Fruit fly (Drosophila melanogaster) whole organism, embryonic: Measurements from ENCODE around the gene ClC-a.

Experiments
- CG10209 ChIP-seq: fragments of 200-800 bp; sonication (Bioruptor generic); optimal IDR thresholded peaks from 3 replicates; lab custom pipeline; 2017; ENCODE audit warnings: missing biosample characterization, mild to moderate bottlenecking, missing genetic modification characterization, missing genetic modification reagents
- CG10543 ChIP-seq: fragments of 200-800 bp; sonication (Bioruptor generic); optimal IDR thresholded peaks from 3 replicates; lab custom pipeline; 2017; ENCODE audit warnings: missing biosample characterization, mild to moderate bottlenecking, missing genetic modification characterization, moderate library complexity
- CG10979 ChIP-seq: fragments of 200-800 bp; sonication (Bioruptor generic); optimal IDR thresholded peaks from 2 replicates; lab custom pipeline; 2018; ENCODE audit warnings: missing biosample characterization, mild to moderate bottlenecking, missing genetic modification characterization, moderate library complexity
- CG11398 ChIP-seq: fragments of 200-800 bp; sonication (Bioruptor generic); optimal IDR thresholded peaks from 2 replicates; lab custom pipeline; 2016; ENCODE audit warnings: missing biosample characterization, missing genetic modification characterization
- CG11696 ChIP-seq: fragments of 200-800 bp; sonication (Bioruptor generic); IDR thresholded peaks from 2 replicates; pipeline ENCODE4 v1.3.6; 2022; ENCODE audit warnings: missing biosample characterization, missing genetic modification characterization
- CG12391 ChIP-seq: fragments of 200-800 bp; sonication (Bioruptor generic); optimal IDR thresholded peaks from 3 replicates; lab custom pipeline; 2018; ENCODE audit warnings: missing biosample characterization, mild to moderate bottlenecking, missing genetic modification characterization, moderate library complexity
- CG12659 ChIP-seq: fragments of 200-800 bp; sonication (Bioruptor generic); optimal IDR thresholded peaks from 3 replicates; lab custom pipeline; 2017; ENCODE audit warnings: mild to moderate bottlenecking, missing biosample characterization, missing genetic modification reagents, missing genetic modification characterization
- CG12744 ChIP-seq: fragments of 200-800 bp; sonication (Bioruptor generic); optimal IDR thresholded peaks from 2 replicates; lab custom pipeline; 2016; ENCODE audit warnings: missing biosample characterization, missing genetic modification characterization
- CG13624 ChIP-seq: fragments of 200-800 bp; sonication (Bioruptor generic); optimal IDR thresholded peaks from 2 replicates; lab custom pipeline; 2016; ENCODE audit warnings: missing biosample characterization, missing genetic modification characterization
- CG14710 ChIP-seq: fragments of 200-800 bp; sonication (Bioruptor generic); optimal IDR thresholded peaks from 3 replicates; lab custom pipeline; 2019; ENCODE audit warnings: missing biosample characterization, mild to moderate bottlenecking, missing genetic modification characterization, moderate library complexity
- CG14965 ChIP-seq: fragments of 200-800 bp; sonication (Bioruptor generic); optimal IDR thresholded peaks from 2 replicates; lab custom pipeline; 2016; ENCODE audit warnings: missing biosample characterization, missing genetic modification characterization, borderline replicate concordance
- CG18476 ChIP-seq: fragments of 200-800 bp; sonication (Bioruptor generic); optimal IDR thresholded peaks from 2 replicates; lab custom pipeline; 2016; ENCODE audit warnings: missing biosample characterization, mild to moderate bottlenecking, missing genetic modification characterization
- CG2889 ChIP-seq: fragments of 200-800 bp; sonication (Bioruptor generic); IDR thresholded peaks from 3 replicates; pipeline ENCODE4 v1.3.6; 2022; ENCODE audit warnings: missing biosample characterization, missing genetic modification characterization
- CG31224 ChIP-seq: fragments of 200-800 bp; sonication (Bioruptor generic); IDR thresholded peaks from 2 replicates; pipeline ENCODE4 v1.3.6; 2022; ENCODE audit warnings: missing biosample characterization, missing genetic modification characterization
- CG32772 ChIP-seq: fragments of 200-800 bp; sonication (Bioruptor generic); IDR thresholded peaks from 2 replicates; pipeline ENCODE4 v1.3.6; 2022; ENCODE audit warnings: missing biosample characterization, missing genetic modification characterization
- CG33557 ChIP-seq: fragments of 200-800 bp; sonication (Bioruptor generic); optimal IDR thresholded peaks from 2 replicates; lab custom pipeline; 2019; ENCODE audit warnings: missing biosample characterization, mild to moderate bottlenecking, missing genetic modification characterization, moderate library complexity
- CG34376 ChIP-seq: fragments of 200-800 bp; sonication (Bioruptor generic); optimal IDR thresholded peaks from 2 replicates; lab custom pipeline; 2018; ENCODE audit warnings: missing biosample characterization, mild to moderate bottlenecking, missing genetic modification characterization
- CG4617 ChIP-seq: fragments of 200-800 bp; sonication (Bioruptor generic); optimal IDR thresholded peaks from 3 replicates; lab custom pipeline; 2016; ENCODE audit warnings: missing biosample characterization, missing genetic modification characterization, borderline replicate concordance
- CG4707 ChIP-seq: fragments of 200-800 bp; sonication (Bioruptor generic); optimal IDR thresholded peaks from 2 replicates; lab custom pipeline; 2018; ENCODE audit warnings: missing biosample characterization, mild to moderate bottlenecking, missing genetic modification characterization, moderate library complexity
- CG6254 ChIP-seq: fragments of 200-800 bp; sonication (Bioruptor generic); optimal IDR thresholded peaks from 3 replicates; lab custom pipeline; 2017; ENCODE audit warnings: mild to moderate bottlenecking, missing biosample characterization, missing genetic modification reagents, missing genetic modification characterization
- CG7271 ChIP-seq: fragments of 200-800 bp; sonication (Bioruptor generic); optimal IDR thresholded peaks from 2 replicates; lab custom pipeline; 2018; ENCODE audit warnings: missing biosample characterization, mild to moderate bottlenecking, missing genetic modification characterization, moderate library complexity
- CG7987 ChIP-seq: fragments of 200-800 bp; sonication (Bioruptor generic); optimal IDR thresholded peaks from 2 replicates; lab custom pipeline; 2018; ENCODE audit warnings: missing biosample characterization, mild to moderate bottlenecking, missing genetic modification characterization, moderate library complexity
- CG8290 ChIP-seq, 3 experiments: fragments of 200-800 bp; sonication (Bioruptor generic); optimal IDR thresholded peaks; 2 replicates each; lab custom pipeline; 2016 to 2019; ENCODE audit warnings: missing biosample characterization in 3 of 3, missing genetic modification characterization in 3 of 3, mild to moderate bottlenecking in 2 of 3, moderate library complexity in 1 of 3
- CG8478 ChIP-seq: fragments of >200 bp; optimal IDR thresholded peaks from 2 replicates; lab custom pipeline; 2018
- CG9797 ChIP-seq: fragments of 200-800 bp; sonication (Bioruptor generic); optimal IDR thresholded peaks from 3 replicates; lab custom pipeline; 2018; ENCODE audit warnings: missing biosample characterization, mild to moderate bottlenecking, missing genetic modification characterization
- CG9817 ChIP-seq: fragments of 200-800 bp; sonication (Bioruptor generic); optimal IDR thresholded peaks from 2 replicates; lab custom pipeline; 2018; ENCODE audit warnings: missing biosample characterization, mild to moderate bottlenecking, missing genetic modification characterization, moderate library complexity
- Dbx ChIP-seq: fragments of 200-800 bp; sonication (Bioruptor generic); IDR thresholded peaks from 3 replicates; pipeline ENCODE4 v1.3.6; 2022; ENCODE audit warnings: missing biosample characterization, missing genetic modification characterization
- Dek ChIP-seq: fragments of 200-800 bp; sonication (Bioruptor generic); optimal IDR thresholded peaks from 3 replicates; lab custom pipeline; 2019; ENCODE audit warnings: missing biosample characterization, mild to moderate bottlenecking, missing genetic modification characterization, moderate library complexity
- Fer2 ChIP-seq: fragments of 200-800 bp; sonication (Bioruptor generic); optimal IDR thresholded peaks from 2 replicates; lab custom pipeline; 2018; ENCODE audit warnings: missing biosample characterization, mild to moderate bottlenecking, missing genetic modification characterization, moderate library complexity
- Neu2 ChIP-seq: fragments of 200-800 bp; sonication (Bioruptor generic); optimal IDR thresholded peaks from 3 replicates; lab custom pipeline; 2016; ENCODE audit warnings: missing biosample characterization, missing genetic modification characterization, borderline replicate concordance
- Nf-YB ChIP-seq: fragments of 200-800 bp; sonication (Bioruptor generic); optimal IDR thresholded peaks from 3 replicates; lab custom pipeline; 2019; ENCODE audit warnings: missing biosample characterization, mild to moderate bottlenecking, missing genetic modification characterization, moderate library complexity
- Oaz ChIP-seq: fragments of 200-800 bp; sonication (Bioruptor generic); IDR thresholded peaks from 2 replicates; pipeline ENCODE4 v1.3.6; 2022; ENCODE audit warnings: missing biosample characterization, missing genetic modification characterization
- Oli ChIP-seq: fragments of 200-800 bp; sonication (Bioruptor generic); optimal IDR thresholded peaks from 2 replicates; lab custom pipeline; 2018; ENCODE audit warnings: missing biosample characterization, mild to moderate bottlenecking, missing genetic modification characterization, moderate library complexity
- Sry-δ ChIP-seq: fragments of 200-800 bp; sonication (Bioruptor generic); optimal IDR thresholded peaks from 2 replicates; lab custom pipeline; 2016; ENCODE audit warnings: missing biosample characterization, missing genetic modification characterization
- ato ChIP-seq: fragments of 200-800 bp; sonication (Bioruptor generic); IDR thresholded peaks from 2 replicates; pipeline ENCODE4 v1.3.6; 2022; ENCODE audit warnings: missing biosample characterization, missing genetic modification characterization; ENCODE audit not compliant: partially characterized antibody
- caup ChIP-seq: fragments of 200-800 bp; sonication (Bioruptor generic); optimal IDR thresholded peaks from 3 replicates; lab custom pipeline; 2017; ENCODE audit warnings: missing biosample characterization, mild to moderate bottlenecking, missing genetic modification characterization, moderate library complexity; ENCODE audit not compliant: severe bottlenecking
- chn ChIP-seq: fragments of 200-800 bp; sonication (Bioruptor generic); optimal IDR thresholded peaks from 2 replicates; lab custom pipeline; 2016; ENCODE audit warnings: missing biosample characterization, missing genetic modification characterization
- dm ChIP-seq: fragments of 200-800 bp; sonication (Bioruptor generic); optimal IDR thresholded peaks from 3 replicates; lab custom pipeline; 2016; ENCODE audit warnings: missing biosample characterization, missing genetic modification characterization
- h ChIP-seq: fragments of >200 bp; optimal IDR thresholded peaks from 2 replicates; lab custom pipeline; 2017
- inv ChIP-seq: fragments of 200-800 bp; sonication (Bioruptor generic); IDR thresholded peaks from 2 replicates; pipeline ENCODE4 v1.3.6; 2022; ENCODE audit warnings: missing biosample characterization, missing genetic modification characterization; ENCODE audit not compliant: partially characterized antibody
- lab ChIP-seq: fragments of 200-800 bp; sonication (Bioruptor generic); optimal IDR thresholded peaks from 3 replicates; lab custom pipeline; 2017; ENCODE audit warnings: missing biosample characterization, missing genetic modification characterization, mild to moderate bottlenecking, moderate library complexity, missing genetic modification reagents
- pfk ChIP-seq: fragments of 200-800 bp; sonication (Bioruptor generic); optimal IDR thresholded peaks from 2 replicates; lab custom pipeline; 2018; ENCODE audit warnings: missing biosample characterization, mild to moderate bottlenecking, missing genetic modification characterization, moderate library complexity
- slou ChIP-seq: fragments of 200-800 bp; sonication (Bioruptor generic); optimal IDR thresholded peaks from 3 replicates; lab custom pipeline; 2016; ENCODE audit warnings: missing biosample characterization, missing genetic modification characterization
- sob ChIP-seq: fragments of 200-800 bp; sonication (Bioruptor generic); IDR thresholded peaks from 2 replicates; pipeline ENCODE4 v1.3.6; 2022; ENCODE audit warnings: missing biosample characterization, missing genetic modification characterization
- sqz ChIP-seq: fragments of 200-800 bp; sonication (Bioruptor generic); optimal IDR thresholded peaks from 3 replicates; lab custom pipeline; 2018; ENCODE audit warnings: missing biosample characterization, mild to moderate bottlenecking, missing genetic modification characterization
- ssp ChIP-seq: fragments of 200-800 bp; sonication (Bioruptor generic); IDR thresholded peaks from 2 replicates; pipeline ENCODE4 v1.3.6; 2022; ENCODE audit warnings: missing biosample characterization, missing genetic modification characterization
- stwl ChIP-seq: fragments of 200-800 bp; sonication (Bioruptor generic); optimal IDR thresholded peaks from 3 replicates; lab custom pipeline; 2018; ENCODE audit warnings: missing biosample characterization, mild to moderate bottlenecking, missing genetic modification characterization, moderate library complexity
- twi ChIP-seq: fragments of 200-800 bp; optimal IDR thresholded peaks from 2 replicates; lab custom pipeline; 2019; ENCODE audit warnings: missing biosample characterization, mild to moderate bottlenecking, missing genetic modification characterization, moderate library complexity
- vfl ChIP-seq: fragments of 200-800 bp; sonication (Bioruptor generic); optimal IDR thresholded peaks from 2 replicates; lab custom pipeline; 2016; ENCODE audit warnings: missing biosample characterization, missing genetic modification characterization
- yki ChIP-seq: fragments of >200 bp; optimal IDR thresholded peaks from 3 replicates; lab custom pipeline; 2018
- zf30C ChIP-seq: fragments of 200-800 bp; sonication (Bioruptor generic); optimal IDR thresholded peaks from 3 replicates; lab custom pipeline; 2018; ENCODE audit warnings: missing biosample characterization, mild to moderate bottlenecking, missing genetic modification characterization

ClC-a gene

DNA sequence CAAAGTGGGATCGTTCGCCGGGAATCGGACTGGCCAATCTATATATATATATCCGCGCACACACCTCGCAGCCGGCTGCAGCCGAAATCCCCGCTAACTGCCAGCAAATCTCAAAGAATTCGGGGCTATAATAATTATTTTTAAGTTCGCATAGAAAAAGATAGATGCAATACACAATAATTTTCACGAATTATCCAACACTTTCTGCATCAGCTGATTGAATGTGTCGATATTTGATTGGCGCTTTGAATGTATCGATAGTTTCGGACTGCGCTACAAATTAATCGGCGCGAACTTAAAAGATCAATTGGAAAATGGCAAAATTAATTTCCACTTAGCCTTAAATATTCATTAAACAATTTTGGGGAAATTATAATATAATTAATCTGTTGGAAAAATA, 16.2 kb downstream of the ClC-a start, which contains the start of gene Sbf (continued):
- TF ChIP-seq Oaz (GFP tag; lab: Robert Waterston, UW), result no peak
- TF ChIP-seq stwl (tag; lab: Kevin White, UChicago), result peak; percentile 79
- TF ChIP-seq CG14710 (tag; lab: Kevin White, UChicago), result peak; percentile 62
- no peak for TF ChIP-seq chn (GFP tag; lab: Kevin White, UChicago)
- TF ChIP-seq CG12744, result no peak
- TF ChIP-seq slou (GFP tag; lab: Kevin White, UChicago), result no peak
- TF ChIP-seq Sry-δ, result peak; percentile 72
- TF ChIP-seq Neu2 (GFP tag; lab: Kevin White, UChicago), result no peak
- peak; percentile 31 for TF ChIP-seq CG13624 (GFP tag; lab: Kevin White, UChicago)
- TF ChIP-seq lab, result no peak
- no peak for TF ChIP-seq CG10543 (GFP tag; lab: Kevin White, UChicago)
- no peak for TF ChIP-seq ssp (GFP tag; lab: Robert Waterston, UW)
- TF ChIP-seq zf30C, result no peak
- peak; percentile 4 for TF ChIP-seq CG9797 (GFP tag; lab: Kevin White, UChicago)
- peak; percentile 52 for TF ChIP-seq vfl (GFP tag; lab: Kevin White, UChicago)
- peak; percentile 34 for TF ChIP-seq CG12391
- TF ChIP-seq CG8290 (GFP tag; optimal IDR thresholded peaks at IDR 0.05; lab: Kevin White, UChicago), result no peak
- TF ChIP-seq CG8290 (tag; optimal IDR thresholded peaks at IDR 0.05; lab: Kevin White, UChicago), result no peak
- TF ChIP-seq CG34376 (GFP tag; lab: Kevin White, UChicago), result peak; percentile 41
- no peak for TF ChIP-seq CG8478
- TF ChIP-seq inv (GFP tag; lab: Robert Waterston, UW), result peak; percentile 65
- TF ChIP-seq Oli (tag; lab: Kevin White, UChicago), result no peak
- no peak for TF ChIP-seq twi (tag; lab: Kevin White, UChicago)
- TF ChIP-seq CG11696 (GFP tag; lab: Robert Waterston, UW), result no peak
- no peak for TF ChIP-seq sqz
- no peak for TF ChIP-seq Fer2 (tag; lab: Kevin White, UChicago)
- no peak for TF ChIP-seq CG18476
- peak; percentile 76 for TF ChIP-seq CG4617
- no peak for TF ChIP-seq CG33557 (GFP tag; lab: Kevin White, UChicago)
- no peak for TF ChIP-seq h (lab: Kevin White, UChicago)
- 0 out of 3 replicates have a peak, but pooled peaks have one; percentile 13 for TF ChIP-seq Dbx (GFP tag; lab: Robert Waterston, UW)
- no peak for TF ChIP-seq caup (GFP tag; lab: Kevin White, UChicago)
- no peak for TF ChIP-seq CG11398 (GFP tag; lab: Kevin White, UChicago)
- no peak for TF ChIP-seq yki (lab: Kevin White, UChicago)
- peak; percentile 10 for TF ChIP-seq CG10979
- TF ChIP-seq Nf-YB (GFP tag; lab: Kevin White, UChicago), result no peak
- TF ChIP-seq ato, result peak; percentile 83
- no peak for TF ChIP-seq CG31224 (GFP tag; lab: Robert Waterston, UW)
- TF ChIP-seq CG14965, result no peak
- no peak for TF ChIP-seq CG10209 (GFP tag; lab: Kevin White, UChicago)
- TF ChIP-seq pfk (GFP tag; lab: Kevin White, UChicago), result no peak
- no peak for TF ChIP-seq CG32772 (GFP tag; lab: Robert Waterston, UW)
- TF ChIP-seq CG4707 (GFP tag; lab: Kevin White, UChicago), result no peak
- no peak for TF ChIP-seq sob (GFP tag; lab: Robert Waterston, UW)
- peak; percentile 45 for TF ChIP-seq CG12659 (GFP tag; lab: Kevin White, UChicago)
- no peak for TF ChIP-seq CG6254 (GFP tag; lab: Kevin White, UChicago)
- TF ChIP-seq CG9817 (tag; lab: Kevin White, UChicago), result no peak
- TF ChIP-seq CG7271 (tag; lab: Kevin White, UChicago), result no peak
- TF ChIP-seq dm (GFP tag; lab: Kevin White, UChicago), result no peak
- no peak for TF ChIP-seq CG2889 (GFP tag; lab: Robert Waterston, UW)
- TF ChIP-seq Dek, result no peak
- peak; percentile 15 for TF ChIP-seq CG7987 (GFP tag; lab: Kevin White, UChicago)
